Fruit fly (Drosophila melanogaster): ENCODE results near the gene Eig71Ej.
A peak's percentile ranks its signal among the peaks of the same experiment; 100 is the strongest.

dm6 chr3L:15625676-15626414 is 35.0 kb downstream of the Eig71Ej start:
- TF ChIP-seq OdsH (GFP tag; optimal IDR thresholded peaks at IDR 0.05) (peak; percentile 96), usp (GFP tag; optimal IDR thresholded peaks at IDR 0.05) (no peak), ey (GFP tag; optimal IDR thresholded peaks at IDR 0.05) (peak; percentile 84), GATAd (GFP tag; optimal IDR thresholded peaks at IDR 0.05) (no peak), pan (optimal IDR thresholded peaks at IDR 0.05) (no peak), psq (GFP tag; optimal IDR thresholded peaks at IDR 0.05) (peak; percentile 97), tai (GFP tag; optimal IDR thresholded peaks at IDR 0.05) (peak; percentile 43), foxo (GFP tag; optimal IDR thresholded peaks at IDR 0.05) (peak; percentile 29 to 98), Hnf4 (GFP tag; optimal IDR thresholded peaks at IDR 0.05) (peak; percentile 78), Hr78 (GFP tag; optimal IDR thresholded peaks at IDR 0.05) (no peak)
